Fruit fly (Drosophila melanogaster) whole organism, embryonic: ENCODE measurements around the gene Vm34Ca.

Experiments used
- Atf-2 ChIP-seq: fragments of 200-800 bp; sonication (Bioruptor generic); optimal IDR thresholded peaks from 2 replicates; lab custom pipeline; 2016; ENCODE audit warnings: missing biosample characterization, missing genetic modification characterization
- CG11504 ChIP-seq: fragments of 200-800 bp; sonication (Bioruptor generic); optimal IDR thresholded peaks from 3 replicates; lab custom pipeline; 2019; ENCODE audit warnings: missing biosample characterization, mild to moderate bottlenecking, missing genetic modification characterization, moderate library complexity
- CG12659 ChIP-seq: fragments of 200-800 bp; sonication (Bioruptor generic); optimal IDR thresholded peaks from 3 replicates; lab custom pipeline; 2017; ENCODE audit warnings: mild to moderate bottlenecking, missing biosample characterization, missing genetic modification reagents, missing genetic modification characterization
- CG13296 ChIP-seq: fragments of 200-800 bp; sonication (Bioruptor generic); optimal IDR thresholded peaks from 3 replicates; lab custom pipeline; 2018; ENCODE audit warnings: missing biosample characterization, mild to moderate bottlenecking, missing genetic modification characterization
- CG16863 ChIP-seq: fragments of 200-800 bp; sonication (Bioruptor generic); optimal IDR thresholded peaks from 3 replicates; lab custom pipeline; 2016; ENCODE audit warnings: missing biosample characterization, missing genetic modification characterization
- CG17385 ChIP-seq: fragments of 200-800 bp; sonication (Bioruptor generic); optimal IDR thresholded peaks from 3 replicates; lab custom pipeline; 2018; ENCODE audit warnings: missing biosample characterization, mild to moderate bottlenecking, missing genetic modification characterization
- CG17568 ChIP-seq: fragments of 200-800 bp; sonication (Bioruptor generic); optimal IDR thresholded peaks from 2 replicates; lab custom pipeline; 2018; ENCODE audit warnings: missing biosample characterization, mild to moderate bottlenecking, missing genetic modification characterization, moderate library complexity
- CG18599 ChIP-seq: fragments of 200-800 bp; sonication (Bioruptor generic); optimal IDR thresholded peaks from 3 replicates; lab custom pipeline; 2017; ENCODE audit warnings: missing biosample characterization, missing genetic modification characterization, mild to moderate bottlenecking, moderate library complexity, missing genetic modification reagents
- CG2678 ChIP-seq: fragments of 200-800 bp; sonication (Bioruptor generic); optimal IDR thresholded peaks from 3 replicates; lab custom pipeline; 2019; ENCODE audit warnings: missing biosample characterization, mild to moderate bottlenecking, missing genetic modification characterization, moderate library complexity
- CG2889 ChIP-seq: fragments of 200-800 bp; sonication (Bioruptor generic); IDR thresholded peaks from 3 replicates; pipeline ENCODE4 v1.3.6; 2022; ENCODE audit warnings: missing biosample characterization, missing genetic modification characterization
- CG3065 ChIP-seq: fragments of 200-800 bp; sonication (Bioruptor generic); optimal IDR thresholded peaks from 2 replicates; lab custom pipeline; 2016; ENCODE audit warnings: missing biosample characterization, missing genetic modification characterization
- CG4328 ChIP-seq: fragments of 200-800 bp; sonication (Bioruptor generic); optimal IDR thresholded peaks from 3 replicates; lab custom pipeline; 2017; ENCODE audit warnings: missing biosample characterization, missing genetic modification reagents, missing genetic modification characterization
- CG5180 ChIP-seq: fragments of 200-800 bp; sonication (Bioruptor generic); optimal IDR thresholded peaks from 3 replicates; lab custom pipeline; 2017; ENCODE audit warnings: missing biosample characterization, missing genetic modification characterization, mild to moderate bottlenecking, moderate library complexity, missing genetic modification reagents
- CG6813 ChIP-seq: fragments of 200-800 bp; sonication (Bioruptor generic); optimal IDR thresholded peaks from 2 replicates; lab custom pipeline; 2017; ENCODE audit warnings: missing biosample characterization, missing genetic modification characterization, mild to moderate bottlenecking, moderate library complexity, missing genetic modification reagents
- CG9727 ChIP-seq: fragments of 200-800 bp; sonication (Bioruptor generic); optimal IDR thresholded peaks from 3 replicates; lab custom pipeline; 2017; ENCODE audit warnings: missing biosample characterization, mild to moderate bottlenecking, missing genetic modification characterization
- CG9797 ChIP-seq: fragments of 200-800 bp; sonication (Bioruptor generic); optimal IDR thresholded peaks from 3 replicates; lab custom pipeline; 2018; ENCODE audit warnings: missing biosample characterization, mild to moderate bottlenecking, missing genetic modification characterization
- Camta ChIP-seq: fragments of 200-800 bp; sonication (Bioruptor generic); optimal IDR thresholded peaks from 2 replicates; lab custom pipeline; 2016; ENCODE audit warnings: missing biosample characterization, missing genetic modification characterization
- Dad ChIP-seq: fragments of 200-800 bp; sonication (Bioruptor generic); optimal IDR thresholded peaks from 3 replicates; lab custom pipeline; 2016; ENCODE audit warnings: missing biosample characterization, missing genetic modification characterization
- Dref ChIP-seq: fragments of 200-800 bp; sonication (Bioruptor generic); IDR thresholded peaks from 2 replicates; pipeline ENCODE4 v1.3.6; 2022; ENCODE audit warnings: missing biosample characterization, missing genetic modification characterization
- Ets97D ChIP-seq: fragments of 200-800 bp; sonication (Bioruptor generic); optimal IDR thresholded peaks from 3 replicates; lab custom pipeline; 2016; ENCODE audit warnings: missing biosample characterization, missing genetic modification characterization
- Gug ChIP-seq: fragments of 200-800 bp; sonication (Bioruptor generic); IDR thresholded peaks from 4 replicates; pipeline ENCODE4 v1.3.6; 2022; ENCODE audit warnings: missing biosample characterization, missing genetic modification characterization
- H2.0 ChIP-seq: fragments of 200-800 bp; sonication (Bioruptor generic); IDR thresholded peaks from 2 replicates; pipeline ENCODE4 v1.3.6; 2022; ENCODE audit warnings: missing biosample characterization, missing genetic modification characterization
- Hmr ChIP-seq: fragments of 200-800 bp; sonication (Bioruptor generic); optimal IDR thresholded peaks from 3 replicates; lab custom pipeline; 2017; ENCODE audit warnings: mild to moderate bottlenecking, missing biosample characterization, missing genetic modification reagents, missing genetic modification characterization
- Jarid2 ChIP-seq: fragments of 200-800 bp; sonication (Bioruptor generic); optimal IDR thresholded peaks from 3 replicates; lab custom pipeline; 2017; ENCODE audit warnings: mild to moderate bottlenecking, missing biosample characterization, missing genetic modification reagents, missing genetic modification characterization
- Med ChIP-seq: fragments of 200-800 bp; sonication (Bioruptor generic); peaks from one replicate; lab custom pipeline; 2016; ENCODE audit warnings: missing biosample characterization, missing genetic modification characterization, mild to moderate bottlenecking, inconsistent platforms, moderate library complexity
- NfI ChIP-seq: fragments of 200-800 bp; sonication (Bioruptor generic); optimal IDR thresholded peaks from 3 replicates; lab custom pipeline; 2018; ENCODE audit warnings: missing biosample characterization, mild to moderate bottlenecking, missing genetic modification characterization, moderate library complexity
- Oli ChIP-seq: fragments of 200-800 bp; sonication (Bioruptor generic); optimal IDR thresholded peaks from 2 replicates; lab custom pipeline; 2018; ENCODE audit warnings: missing biosample characterization, mild to moderate bottlenecking, missing genetic modification characterization, moderate library complexity
- PHDP ChIP-seq: fragments of 200-800 bp; sonication (Bioruptor generic); optimal IDR thresholded peaks from 3 replicates; lab custom pipeline; 2018; ENCODE audit warnings: missing biosample characterization, mild to moderate bottlenecking, missing genetic modification characterization, moderate library complexity
- Rx ChIP-seq: fragments of 200-800 bp; sonication (Bioruptor generic); IDR thresholded peaks from 2 replicates; pipeline ENCODE4 v1.3.6; 2022; ENCODE audit warnings: missing biosample characterization, missing genetic modification characterization
- Sin3A ChIP-seq: fragments of >200 bp; optimal IDR thresholded peaks from 2 replicates; lab custom pipeline; 2018
- Taf1 ChIP-seq: fragments of 200-800 bp; sonication (Bioruptor generic); IDR thresholded peaks from 2 replicates; pipeline ENCODE4 v1.3.6; 2022; ENCODE audit warnings: missing biosample characterization, missing genetic modification characterization
- Trl ChIP-seq, 3 experiments: fragments of >200 bp in 2 of 3; fragments of 200-800 bp in 1 of 3; sonication (Bioruptor generic) in 1 of 3; optimal IDR thresholded peaks; 2 replicates in 1 of 3; 3 replicates in 2 of 3; lab custom pipeline; 2016 to 2017; ENCODE audit warnings: missing biosample characterization in 1 of 3, missing genetic modification characterization in 1 of 3
- al ChIP-seq: fragments of 200-800 bp; sonication (Bioruptor generic); IDR thresholded peaks from 2 replicates; pipeline ENCODE4 v1.3.6; 2022; ENCODE audit warnings: missing biosample characterization, missing genetic modification characterization
- cas ChIP-seq: fragments of 200-800 bp; sonication (Bioruptor generic); IDR thresholded peaks from 2 replicates; pipeline ENCODE4 v1.3.6; 2022; ENCODE audit warnings: missing biosample characterization, missing genetic modification characterization
- cg ChIP-seq: fragments of 200-800 bp; sonication (Bioruptor generic); optimal IDR thresholded peaks from 3 replicates; lab custom pipeline; 2019; ENCODE audit warnings: missing biosample characterization, mild to moderate bottlenecking, missing genetic modification characterization, moderate library complexity
- chinmo ChIP-seq: fragments of 200-800 bp; sonication (Bioruptor generic); IDR thresholded peaks from 4 replicates; pipeline ENCODE4 v1.3.6; 2022; ENCODE audit warnings: missing biosample characterization, missing genetic modification characterization; ENCODE audit not compliant: partially characterized antibody
- chm ChIP-seq: fragments of 200-800 bp; sonication (Bioruptor generic); IDR thresholded peaks from 2 replicates; pipeline ENCODE4 v1.3.6; 2022; ENCODE audit warnings: missing biosample characterization, missing genetic modification characterization
- cwo ChIP-seq: fragments of 200-800 bp; sonication (Bioruptor generic); optimal IDR thresholded peaks from 3 replicates; lab custom pipeline; 2017; ENCODE audit warnings: missing biosample characterization, missing genetic modification characterization, mild to moderate bottlenecking, moderate library complexity, missing genetic modification reagents
- dan ChIP-seq: fragments of 200-800 bp; sonication (Bioruptor generic); IDR thresholded peaks from 2 replicates; pipeline ENCODE4 v1.3.6; 2022; ENCODE audit warnings: missing biosample characterization, missing genetic modification characterization
- dm ChIP-seq: fragments of 200-800 bp; sonication (Bioruptor generic); optimal IDR thresholded peaks from 3 replicates; lab custom pipeline; 2016; ENCODE audit warnings: missing biosample characterization, missing genetic modification characterization
- dmrt99B ChIP-seq: fragments of 200-800 bp; sonication (Bioruptor generic); optimal IDR thresholded peaks from 2 replicates; lab custom pipeline; 2018; ENCODE audit warnings: missing biosample characterization, mild to moderate bottlenecking, missing genetic modification characterization, moderate library complexity
- gem ChIP-seq: fragments of 200-800 bp; sonication (Bioruptor generic); optimal IDR thresholded peaks from 2 replicates; lab custom pipeline; 2019; ENCODE audit warnings: missing biosample characterization, mild to moderate bottlenecking, missing genetic modification characterization, moderate library complexity
- insv ChIP-seq, 2 experiments: fragments of 200-800 bp; sonication (Bioruptor generic); optimal IDR thresholded peaks; 3 replicates each; lab custom pipeline; 2016 to 2018; ENCODE audit warnings: missing biosample characterization in 2 of 2, missing genetic modification characterization in 2 of 2
- nerfin-1 ChIP-seq: fragments of 200-800 bp; sonication (Bioruptor generic); optimal IDR thresholded peaks from 3 replicates; lab custom pipeline; 2019; ENCODE audit warnings: missing biosample characterization, mild to moderate bottlenecking, missing genetic modification characterization, moderate library complexity
- org-1 ChIP-seq: fragments of 200-800 bp; sonication (Bioruptor generic); optimal IDR thresholded peaks from 2 replicates; lab custom pipeline; 2017; ENCODE audit warnings: missing biosample characterization, missing genetic modification characterization
- pfk ChIP-seq: fragments of 200-800 bp; sonication (Bioruptor generic); optimal IDR thresholded peaks from 2 replicates; lab custom pipeline; 2018; ENCODE audit warnings: missing biosample characterization, mild to moderate bottlenecking, missing genetic modification characterization, moderate library complexity
- repo ChIP-seq: fragments of 200-800 bp; sonication (Bioruptor generic); optimal IDR thresholded peaks from 2 replicates; lab custom pipeline; 2016; ENCODE audit warnings: missing biosample characterization, missing genetic modification characterization
- sens ChIP-seq: fragments of 200-800 bp; sonication (Bioruptor generic); peaks from one replicate; lab custom pipeline; 2016; ENCODE audit warnings: missing biosample characterization, missing genetic modification characterization
- sens-2 ChIP-seq: fragments of 200-800 bp; sonication (Bioruptor generic); IDR thresholded peaks from 2 replicates; pipeline ENCODE4 v1.3.6; 2022; ENCODE audit warnings: missing biosample characterization, missing genetic modification characterization
- so ChIP-seq: fragments of 200-800 bp; sonication (Bioruptor generic); IDR thresholded peaks from 3 replicates; pipeline ENCODE4 v1.3.6; 2022; ENCODE audit warnings: missing biosample characterization, missing genetic modification characterization
- tin ChIP-seq: fragments of 200-800 bp; sonication (Bioruptor generic); optimal IDR thresholded peaks from 3 replicates; lab custom pipeline; 2016; ENCODE audit warnings: missing biosample characterization, missing genetic modification characterization
- unpg ChIP-seq: fragments of 200-800 bp; sonication (Bioruptor generic); optimal IDR thresholded peaks from 3 replicates; lab custom pipeline; 2018; ENCODE audit warnings: missing biosample characterization, mild to moderate bottlenecking, missing genetic modification characterization, moderate library complexity

Gene Vm34Ca

dm6 chr2L:13399565-13399964 is 11.9 kb downstream of the Vm34Ca start (continued):
- peak; percentile 43 for TF ChIP-seq gem (tag; lab: Kevin White, UChicago)
- no peak for TF ChIP-seq insv (GFP tag; optimal IDR thresholded peaks at IDR 0.05; lab: Kevin White, UChicago)
- no peak for TF ChIP-seq org-1 (GFP tag; lab: Kevin White, UChicago)
- no peak for TF ChIP-seq CG16863 (GFP tag; lab: Kevin White, UChicago)
- TF ChIP-seq CG13296 = no peak
- TF ChIP-seq Gug (GFP tag; lab: Robert Waterston, UW) = no peak
- TF ChIP-seq CG5180 (GFP tag; lab: Kevin White, UChicago) = no peak
- TF ChIP-seq repo (GFP tag; lab: Kevin White, UChicago) = no peak
- peak; percentile 15 for TF ChIP-seq CG11504 (tag; lab: Kevin White, UChicago)
- TF ChIP-seq chinmo (GFP tag; lab: Robert Waterston, UW) = no peak
- no peak for TF ChIP-seq CG2889 (GFP tag; lab: Robert Waterston, UW)
- no peak for TF ChIP-seq Oli (tag; lab: Kevin White, UChicago)
- no peak for TF ChIP-seq cas
- no peak for TF ChIP-seq pfk (GFP tag; lab: Kevin White, UChicago)
- TF ChIP-seq CG4328 (GFP tag; lab: Kevin White, UChicago) = no peak
- no peak for TF ChIP-seq NfI (GFP tag; lab: Kevin White, UChicago)
- no peak for TF ChIP-seq CG12659 (GFP tag; lab: Kevin White, UChicago)
- TF ChIP-seq Taf1 (GFP tag; lab: Robert Waterston, UW) = no peak
- no peak for TF ChIP-seq CG9727 (GFP tag; lab: Kevin White, UChicago)
- TF ChIP-seq Jarid2 = no peak
- TF ChIP-seq CG17385 (GFP tag; lab: Kevin White, UChicago) = no peak
- TF ChIP-seq CG2678 (tag; lab: Kevin White, UChicago) = peak; percentile 22
- TF ChIP-seq Med (GFP tag; lab: Kevin White, UChicago) = peak; percentile 69
- no peak for TF ChIP-seq dm
- no peak for TF ChIP-seq CG17568 (GFP tag; lab: Kevin White, UChicago)
- no peak for TF ChIP-seq CG6813
- peak; percentile 11 for TF ChIP-seq dmrt99B (tag; lab: Kevin White, UChicago)
- TF ChIP-seq CG3065 = no peak
- TF ChIP-seq chm (GFP tag; lab: Robert Waterston, UW) = no peak
- TF ChIP-seq so (GFP tag; lab: Robert Waterston, UW) = no peak
- no peak for TF ChIP-seq tin (GFP tag; lab: Kevin White, UChicago)
- no peak for TF ChIP-seq cg (GFP tag; lab: Kevin White, UChicago)
- no peak for TF ChIP-seq Atf-2 (GFP tag; lab: Kevin White, UChicago)
- no peak for TF ChIP-seq Camta (GFP tag; lab: Kevin White, UChicago)
- no peak for TF ChIP-seq H2.0
- peak; percentile 17 for TF ChIP-seq unpg (GFP tag; lab: Kevin White, UChicago)
- TF ChIP-seq sens-2 (GFP tag; lab: Robert Waterston, UW) = no peak
- no peak for TF ChIP-seq Ets97D (GFP tag; lab: Kevin White, UChicago)
- TF ChIP-seq CG9797 (GFP tag; lab: Kevin White, UChicago) = no peak
- TF ChIP-seq cwo (GFP tag; lab: Kevin White, UChicago) = no peak
- no peak for TF ChIP-seq al (GFP tag; lab: Robert Waterston, UW)
- TF ChIP-seq Dad (GFP tag; lab: Kevin White, UChicago) = no peak
- TF ChIP-seq CG18599 = no peak
- TF ChIP-seq nerfin-1 = no peak
- TF ChIP-seq dan (GFP tag; lab: Robert Waterston, UW) = no peak
- no peak for TF ChIP-seq Dref (GFP tag; lab: Robert Waterston, UW)
- peak; percentile 86 for TF ChIP-seq sens (GFP tag; lab: Kevin White, UChicago)
- TF ChIP-seq PHDP (tag; lab: Kevin White, UChicago) = peak; percentile 8
- TF ChIP-seq Hmr (GFP tag; lab: Kevin White, UChicago) = no peak
- TF ChIP-seq Trl (optimal IDR thresholded peaks at IDR 0.05; lab: Kevin White, UChicago) = no peak
- no peak for TF ChIP-seq Trl (GFP tag; optimal IDR thresholded peaks at IDR 0.05; lab: Kevin White, UChicago)
- no peak for TF ChIP-seq Rx
- TF ChIP-seq Sin3A = no peak
